Worm (Caenorhabditis elegans): Measurements from ENCODE around the gene ncap-1.

Gene ncap-1

DNA sequence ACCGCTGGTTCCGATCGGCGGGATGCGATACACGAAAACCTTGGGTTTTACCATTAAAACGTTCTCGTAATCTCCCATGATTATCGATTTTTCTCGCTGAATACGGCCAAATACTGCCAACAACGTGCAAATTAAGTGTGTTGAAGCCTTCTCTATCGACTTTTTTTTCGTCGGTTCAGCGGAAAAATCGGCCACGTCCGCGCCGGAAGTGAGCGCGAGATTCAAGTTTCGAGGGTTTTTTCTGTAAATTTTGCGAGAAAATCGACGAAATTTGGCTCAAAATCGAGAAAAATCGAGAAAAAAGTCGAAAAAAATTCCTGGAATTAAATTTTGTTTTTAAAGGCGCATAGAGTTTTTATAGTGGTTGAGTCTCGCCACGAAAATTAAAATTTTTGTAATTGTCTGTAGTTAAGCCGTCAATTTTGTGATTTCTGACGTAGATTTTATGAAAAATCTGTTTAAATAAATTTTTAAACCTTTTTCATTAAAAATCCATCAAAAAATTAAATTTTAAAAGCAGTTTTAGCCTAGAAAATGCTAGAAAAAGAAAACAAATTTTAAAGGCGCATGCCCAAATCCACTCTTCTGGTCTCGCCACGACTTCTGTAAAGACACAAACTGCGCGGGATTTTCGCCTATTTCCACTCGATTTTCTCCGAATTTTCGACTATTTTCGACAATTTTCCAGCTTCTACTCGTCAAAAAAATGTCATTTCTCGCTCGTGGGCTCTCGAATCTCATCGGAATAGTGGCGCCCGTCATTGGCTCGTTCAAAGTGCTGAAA lies at the start of gene ncap-1, which contains the start of gene Y110A2AR.1:
Gene ncap-1 (minus strand): TSS at position 241 of the 784 bp plus-strand sequence.
Gene Y110A2AR.1 (plus strand): TSS at position 637 of the 784 bp plus-strand sequence.
- TF ChIP-seq him-1 (tag; optimal IDR thresholded peaks at IDR 0.05) (no peak), W03F9.2 (tag; optimal IDR thresholded peaks at IDR 0.05) (peak; percentile 36)

DNA sequence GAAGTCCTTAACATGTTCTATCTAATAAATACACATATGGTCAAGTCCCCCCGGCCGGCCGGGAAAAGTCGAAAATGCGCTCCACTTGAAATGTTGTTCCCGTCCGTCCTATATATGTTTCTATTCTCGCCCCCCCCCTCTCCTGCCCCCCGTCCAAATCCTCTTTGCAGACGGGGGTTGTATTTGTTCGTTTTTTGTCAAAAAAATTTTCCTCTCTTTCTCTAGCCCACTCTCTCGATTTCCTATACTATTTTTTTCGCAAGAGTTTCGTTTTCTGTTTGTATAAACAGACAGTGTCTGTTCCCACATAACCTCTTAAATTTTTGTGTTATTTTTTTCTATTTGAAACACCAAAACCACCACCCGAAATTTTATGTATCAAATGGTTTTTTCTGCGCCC lies 48.0 kb upstream of the ncap-1 start:
- TF ChIP-seq W03F9.2 (tag; optimal IDR thresholded peaks at IDR 0.05) (no peak), dao-5 (tag; optimal IDR thresholded peaks at IDR 0.05) (no peak)

DNA sequence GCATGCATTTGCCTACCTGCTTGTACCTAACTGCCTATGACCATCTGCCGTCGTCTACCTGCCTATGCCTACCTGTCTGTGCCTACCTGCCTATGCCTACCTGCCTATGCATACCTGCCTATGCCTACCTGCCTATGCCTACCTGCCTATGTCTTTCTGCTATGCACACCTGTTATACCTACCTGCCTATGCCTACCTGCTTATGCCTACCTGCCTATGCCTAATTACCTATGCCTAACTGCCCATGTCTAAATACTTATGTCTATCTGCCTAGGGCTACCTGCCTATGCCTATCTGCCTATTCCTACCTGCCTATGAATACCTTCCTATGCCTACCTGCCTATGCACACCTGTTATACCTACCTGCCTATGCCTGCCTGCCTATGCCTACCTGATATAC lies 47.2 kb upstream of the ncap-1 start:
- TF ChIP-seq W03F9.2 (tag; optimal IDR thresholded peaks at IDR 0.05) (no peak), him-1 (tag; optimal IDR thresholded peaks at IDR 0.05) (no peak), dao-5 (tag; optimal IDR thresholded peaks at IDR 0.05) (no peak)

DNA sequence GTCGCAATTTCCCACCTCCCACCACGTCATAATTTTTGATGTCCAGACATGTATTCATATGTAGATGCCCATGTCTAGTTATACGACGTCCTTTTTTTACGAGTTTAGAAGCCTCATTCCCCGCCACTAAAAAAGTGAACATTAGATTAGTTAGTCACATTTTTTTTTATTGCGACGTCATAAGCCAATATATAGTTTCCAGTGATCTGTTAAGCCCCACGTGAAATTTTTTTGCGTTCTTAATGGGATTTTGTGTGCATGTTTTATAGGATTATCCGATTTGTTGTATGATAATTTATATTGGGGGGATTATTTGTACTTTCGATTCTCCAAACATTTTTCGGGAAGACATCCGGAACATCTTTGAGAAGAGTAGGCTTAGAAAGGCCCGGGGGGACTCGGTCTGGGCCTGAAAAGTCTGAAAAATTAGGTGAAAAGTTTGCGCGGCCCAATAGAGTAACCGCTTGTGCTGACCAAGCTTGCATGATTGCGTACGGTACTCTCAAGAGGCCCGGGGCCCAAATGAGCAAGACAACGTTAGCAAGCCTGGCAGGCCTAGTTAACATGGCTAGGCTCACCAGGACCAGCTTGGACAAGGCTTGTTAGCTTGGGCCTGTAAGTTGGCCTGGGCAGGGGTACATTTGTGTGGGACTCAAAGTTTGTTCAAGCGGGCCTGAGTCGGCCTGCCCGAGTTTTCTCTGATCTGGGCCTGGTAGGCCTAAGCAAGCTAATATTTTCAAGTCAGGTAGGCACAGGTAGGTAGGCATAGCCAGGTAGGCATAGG lies 46.3 kb upstream of the ncap-1 start:
- TF ChIP-seq W03F9.2 (tag; optimal IDR thresholded peaks at IDR 0.05) (no peak), dao-5 (tag; optimal IDR thresholded peaks at IDR 0.05) (no peak), him-1 (tag; optimal IDR thresholded peaks at IDR 0.05) (no peak)

DNA sequence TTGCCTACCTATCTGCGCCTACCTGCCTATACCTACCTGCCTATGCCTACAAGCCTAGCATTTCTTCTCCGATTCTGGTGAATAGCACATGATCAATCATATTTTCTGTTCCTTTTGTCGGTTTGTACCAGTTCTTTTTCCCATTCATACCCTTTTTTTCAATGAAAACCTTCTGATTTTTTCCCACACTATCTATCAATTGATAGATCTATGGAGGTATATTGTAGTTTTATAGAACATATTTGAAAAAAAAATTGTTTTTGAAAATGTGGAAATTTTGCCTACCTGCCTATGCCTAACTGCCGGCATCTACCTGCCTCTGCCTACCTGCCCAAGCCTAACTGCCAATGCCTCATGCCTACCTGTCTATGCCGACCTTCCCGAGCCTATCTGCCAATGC lies 44.5 kb upstream of the ncap-1 start:
- TF ChIP-seq W03F9.2 (tag; optimal IDR thresholded peaks at IDR 0.05) = no peak
- TF ChIP-seq dao-5 (tag; optimal IDR thresholded peaks at IDR 0.05) = no peak

DNA sequence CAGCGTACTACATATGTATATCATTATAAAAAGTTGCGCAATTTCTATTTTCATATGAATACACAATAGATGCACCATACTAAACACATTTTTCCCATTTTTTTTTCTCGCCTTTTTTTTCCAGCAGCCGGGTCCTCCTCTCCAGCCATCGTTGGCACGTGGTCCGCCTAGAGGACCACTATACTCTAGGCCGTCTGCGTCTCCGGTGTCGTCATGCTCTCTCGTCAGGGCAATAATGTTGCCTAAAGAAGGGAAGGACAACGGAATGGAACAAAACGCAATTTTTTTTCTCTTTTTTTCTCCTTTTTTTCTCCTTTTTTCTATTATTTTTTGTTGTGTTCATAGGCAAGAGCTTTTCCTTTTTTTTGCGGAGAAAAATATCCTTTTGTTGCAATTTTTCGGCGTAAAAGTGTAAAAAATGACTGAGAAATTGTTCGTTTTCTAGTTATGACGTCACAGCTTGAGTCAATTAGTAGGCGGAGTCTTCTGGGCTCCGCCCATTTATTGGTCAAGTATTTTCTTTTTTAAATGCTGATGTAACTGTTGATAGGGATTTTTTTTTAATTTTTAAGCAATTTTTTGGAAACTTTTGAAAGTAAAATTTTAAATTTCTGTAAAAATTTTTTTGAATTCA lies 43.5 kb upstream of the ncap-1 start:
- TF ChIP-seq W03F9.2 (tag; optimal IDR thresholded peaks at IDR 0.05) = no peak
- TF ChIP-seq him-1 (tag; optimal IDR thresholded peaks at IDR 0.05) = peak; percentile 67

DNA sequence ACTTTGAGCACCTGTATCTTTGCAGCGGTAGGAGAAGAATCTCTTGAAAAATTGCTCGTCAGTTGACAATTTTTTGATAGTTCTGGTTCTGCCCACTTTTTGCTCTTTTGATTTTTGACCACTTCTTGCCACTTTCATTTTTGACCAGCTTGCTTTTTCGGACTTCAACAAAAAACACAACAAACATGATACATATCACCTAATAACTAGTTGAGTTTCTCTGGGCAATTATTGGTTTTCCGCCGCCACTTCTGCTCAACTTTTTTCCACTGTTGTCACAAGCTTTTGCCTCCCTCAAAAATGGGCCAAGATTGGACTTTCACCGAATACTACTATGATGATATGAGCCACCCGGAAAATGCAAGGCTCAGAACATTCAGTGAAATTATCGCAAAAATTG lies 39.2 kb upstream of the ncap-1 start, which contains the start of gene srw-60:
Gene srw-60 (plus strand): TSS at position 301 of the 400 bp plus-strand sequence.
- no peak for TF ChIP-seq W03F9.2 (tag; optimal IDR thresholded peaks at IDR 0.05)
- no peak for TF ChIP-seq dao-5 (tag; optimal IDR thresholded peaks at IDR 0.05)
- TF ChIP-seq him-1 (tag; optimal IDR thresholded peaks at IDR 0.05) = no peak

DNA sequence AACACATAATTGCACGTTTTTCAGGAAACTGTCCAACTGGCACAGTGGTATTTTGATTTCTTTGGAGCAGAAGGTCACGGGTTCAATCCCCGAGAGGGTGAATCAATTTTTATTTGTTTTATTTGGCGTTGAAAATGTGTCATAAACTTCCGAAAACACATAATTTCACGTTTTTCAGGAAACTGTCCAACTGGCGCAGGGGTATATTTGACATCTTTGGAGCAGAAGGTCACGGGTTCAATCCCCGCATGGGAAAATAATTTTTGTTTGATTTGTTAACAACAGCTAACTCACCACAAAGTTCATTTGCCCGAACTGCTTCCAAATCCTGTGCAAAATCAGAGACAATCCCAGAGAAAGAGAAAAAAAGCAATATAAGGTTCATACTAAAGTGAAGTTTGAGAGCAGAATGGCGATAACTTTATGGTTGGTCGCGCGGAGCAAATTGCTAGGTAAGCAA lies 36.6 kb upstream of the ncap-1 start, which contains the start of gene irld-48:
Gene irld-48 (plus strand): TSS at position 410 of the 460 bp plus-strand sequence.
- no peak for TF ChIP-seq him-1 (tag; optimal IDR thresholded peaks at IDR 0.05)
- TF ChIP-seq dao-5 (tag; optimal IDR thresholded peaks at IDR 0.05) = no peak
- no peak for TF ChIP-seq W03F9.2 (tag; optimal IDR thresholded peaks at IDR 0.05)

DNA sequence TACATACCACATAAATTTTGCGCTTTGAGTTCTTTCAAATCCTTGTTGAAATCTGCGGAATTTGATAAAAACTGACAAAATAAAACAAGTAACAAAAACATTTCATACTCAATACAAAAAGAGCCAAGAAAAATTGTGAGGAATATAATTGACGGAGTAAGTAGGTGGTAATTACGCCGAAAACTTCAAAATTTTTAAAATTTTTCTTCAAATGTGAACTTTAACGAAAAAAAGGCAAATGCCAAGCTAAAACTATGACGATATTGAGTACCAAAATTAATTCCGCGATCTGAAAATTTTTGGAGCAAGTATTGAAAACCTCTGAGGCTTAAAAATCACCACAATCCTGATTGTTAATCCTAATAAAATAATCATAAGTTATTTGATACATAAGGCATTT lies 33.5 kb upstream of the ncap-1 start, which contains the start of gene irld-51:
Gene irld-51 (minus strand): TSS at position 101 of the 400 bp plus-strand sequence.
- no peak for TF ChIP-seq W03F9.2 (tag; optimal IDR thresholded peaks at IDR 0.05)
- TF ChIP-seq him-1 (tag; optimal IDR thresholded peaks at IDR 0.05) = no peak
- no peak for TF ChIP-seq dao-5 (tag; optimal IDR thresholded peaks at IDR 0.05)

DNA sequence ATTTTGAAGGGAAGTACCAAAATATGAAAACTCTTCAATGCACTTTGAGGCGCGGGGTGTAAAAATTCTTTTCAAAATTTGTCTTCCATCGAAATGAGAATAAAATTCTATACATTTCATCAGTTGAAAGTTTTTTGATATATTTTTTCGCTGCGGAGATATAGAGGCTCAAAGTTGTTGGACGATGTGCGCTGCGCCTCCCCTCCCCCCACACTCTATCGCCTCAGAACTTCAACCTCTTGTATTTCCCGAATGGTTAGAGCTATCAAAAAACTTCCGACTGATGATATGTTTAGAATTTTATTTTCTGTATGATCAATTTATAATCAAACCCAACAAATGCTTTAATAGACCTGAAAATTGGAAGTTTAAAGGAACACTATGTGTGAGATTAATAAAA lies 29.5 kb upstream of the ncap-1 start:
- TF ChIP-seq W03F9.2 (tag; optimal IDR thresholded peaks at IDR 0.05) (no peak), dao-5 (tag; optimal IDR thresholded peaks at IDR 0.05) (no peak), him-1 (tag; optimal IDR thresholded peaks at IDR 0.05) (no peak)

DNA sequence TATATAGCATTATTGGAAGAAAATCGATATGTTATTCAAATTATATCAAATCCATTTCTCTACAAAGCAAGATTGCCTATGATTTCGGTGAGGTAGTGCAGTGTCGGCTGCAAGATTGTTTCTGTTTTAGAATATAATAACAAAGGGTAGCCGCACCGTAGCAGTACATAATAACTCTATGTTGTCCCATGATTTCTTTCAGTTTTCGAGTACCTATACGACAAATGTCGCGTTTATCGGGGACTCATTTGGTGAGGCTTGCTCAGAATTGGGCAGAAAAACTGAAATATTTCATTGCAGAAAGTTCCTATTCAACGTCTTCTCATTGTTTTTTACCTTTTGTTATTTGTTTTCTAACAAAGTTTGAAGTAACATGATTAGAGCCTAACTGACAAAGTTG lies 27.3 kb upstream of the ncap-1 start, which contains the start of gene srw-79:
Gene srw-79 (plus strand): TSS at position 301 of the 400 bp plus-strand sequence.
- TF ChIP-seq him-1 (tag; optimal IDR thresholded peaks at IDR 0.05) (no peak), dao-5 (tag; optimal IDR thresholded peaks at IDR 0.05) (no peak), W03F9.2 (tag; optimal IDR thresholded peaks at IDR 0.05) (no peak)

DNA sequence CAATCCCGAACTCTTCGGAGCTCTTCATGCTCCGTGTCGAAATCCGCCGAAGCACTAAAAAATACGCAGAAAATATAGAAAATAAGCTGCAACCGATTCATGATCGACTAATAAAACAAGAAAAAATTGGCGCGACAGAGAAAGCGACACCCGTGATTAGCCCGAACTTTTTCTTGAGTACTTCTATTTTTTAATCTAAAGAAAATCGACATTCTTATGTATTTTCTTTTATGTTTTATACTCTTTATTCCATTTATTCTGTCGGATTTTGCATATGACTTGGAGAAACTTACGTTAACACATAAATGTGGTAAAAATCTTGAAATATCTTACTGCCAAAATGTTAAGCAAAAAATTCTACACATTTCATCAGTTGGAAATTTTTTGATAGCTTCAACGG lies 24.9 kb upstream of the ncap-1 start, which contains the start of the genes irld-50 and irld-49:
Gene irld-50 (minus strand): TSS at position 101 of the 400 bp plus-strand sequence.
Gene irld-49 (plus strand): TSS at position 211 of the 400 bp plus-strand sequence.
- TF ChIP-seq him-1 (tag; optimal IDR thresholded peaks at IDR 0.05) (no peak), dao-5 (tag; optimal IDR thresholded peaks at IDR 0.05) (no peak), W03F9.2 (tag; optimal IDR thresholded peaks at IDR 0.05) (no peak)

DNA sequence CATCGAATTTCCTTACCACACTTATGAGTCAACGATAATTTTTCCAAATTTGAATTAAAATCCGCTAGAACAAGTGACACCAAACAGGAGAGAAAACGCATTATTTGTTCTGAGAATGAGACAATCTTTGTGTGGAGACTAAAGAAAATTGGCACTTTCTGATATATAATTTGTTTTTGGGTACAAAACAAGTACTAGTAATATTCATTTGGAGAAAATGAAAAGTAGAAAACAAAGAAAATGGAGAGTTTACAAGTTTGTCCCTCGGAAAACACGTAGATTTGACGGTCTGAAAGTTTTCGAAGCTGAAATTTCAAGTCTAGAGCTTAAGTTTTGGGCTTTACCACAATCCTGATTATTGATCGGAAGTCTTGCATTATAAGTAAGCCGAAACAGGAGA lies 21.6 kb upstream of the ncap-1 start, which contains the start of gene irld-66:
Gene irld-66 (minus strand): TSS at position 101 of the 400 bp plus-strand sequence.
- no peak for TF ChIP-seq him-1 (tag; optimal IDR thresholded peaks at IDR 0.05)
- TF ChIP-seq W03F9.2 (tag; optimal IDR thresholded peaks at IDR 0.05) = no peak
- no peak for TF ChIP-seq dao-5 (tag; optimal IDR thresholded peaks at IDR 0.05)

Data from whole organism, L4/young adult.